Worm (Caenorhabditis elegans): Measurements from ENCODE around the gene R09H10.3.

DNA sequence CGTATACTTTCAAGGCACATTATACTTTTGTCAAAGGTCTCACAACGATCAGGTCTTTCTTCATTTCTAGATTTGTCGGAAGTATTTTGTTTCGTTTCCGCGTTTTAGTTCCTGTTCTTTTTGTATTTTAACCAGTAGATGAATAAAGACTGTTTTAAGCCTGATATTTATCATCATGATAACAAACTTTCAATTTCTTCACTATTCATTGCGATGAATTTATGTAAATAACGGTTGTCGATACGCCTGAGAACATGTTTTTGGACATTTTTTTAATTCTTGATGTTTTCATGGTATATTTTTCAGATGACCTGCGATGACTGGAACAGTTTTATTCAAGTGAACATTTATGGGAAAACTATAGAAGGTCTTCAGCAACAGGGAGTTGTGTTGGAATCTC lies 48.4 kb upstream of the R09H10.3 start, which contains the start of gene zim-3:
- no peak for TF ChIP-seq lin-39 (tag; optimal IDR thresholded peaks at IDR 0.05)
- TF ChIP-seq unc-62 (GFP tag; optimal IDR thresholded peaks at IDR 0.05): no peak
- TF ChIP-seq unc-98 (GFP tag; IDR thresholded peaks at IDR 0.05): no peak
- TF ChIP-seq ztf-11 (tag; optimal IDR thresholded peaks at IDR 0.05): no peak
- no peak for TF ChIP-seq snu-23 (GFP tag; optimal IDR thresholded peaks at IDR 0.05)
- no peak for TF ChIP-seq ama-1 (optimal IDR thresholded peaks at IDR 0.05)
- TF ChIP-seq aha-1 (tag; optimal IDR thresholded peaks at IDR 0.05): no peak
- no peak for TF ChIP-seq nhr-77 (tag; optimal IDR thresholded peaks at IDR 0.05)
- no peak for TF ChIP-seq nhr-237 (tag; optimal IDR thresholded peaks at IDR 0.05)

Measured in whole organism, L1 larva.